Worm (Caenorhabditis elegans) whole organism, L4 larva: ENCODE data around the gene lips-15.

Experiments used
- D1046.2 ChIP-seq: fragments of 200-800 bp; sonication (Bioruptor generic); IDR thresholded peaks from 2 replicates; pipeline ENCODE4 v1.3.6; 2022; ENCODE audit warnings: missing genetic modification characterization, missing compliant biosample characterization
- F26F4.8 ChIP-seq: fragments of 200-800 bp; sonication (Bioruptor generic); conservative IDR thresholded peaks from 2 replicates; pipeline ENCODE4 v1.3.6; 2022; ENCODE audit warnings: missing genetic modification characterization, missing compliant biosample characterization
- F44E2.7 ChIP-seq: fragments of 200-800 bp; sonication (Bioruptor generic); IDR thresholded peaks from 2 replicates; pipeline ENCODE4 v2.1.2; 2022; ENCODE audit warnings: missing genetic modification characterization, missing compliant biosample characterization
- F49E8.2 ChIP-seq: sonication (generic microtip); optimal IDR thresholded peaks from 2 replicates; lab custom pipeline; 2016; ENCODE audit warnings: missing compliant biosample characterization, mild to moderate bottlenecking, missing genetic modification characterization, borderline replicate concordance
- T26A8.4 ChIP-seq: fragments of 200-800 bp; sonication (Bioruptor generic); IDR thresholded peaks from 2 replicates; pipeline ENCODE4 v1.3.6; 2022; ENCODE audit warnings: missing genetic modification characterization, missing compliant biosample characterization
- Y105C5A.15 ChIP-seq: fragments of 200-800 bp; sonication (Bioruptor generic); IDR thresholded peaks from 2 replicates; pipeline ENCODE4 v1.3.6; 2022; ENCODE audit warnings: missing genetic modification characterization, missing compliant biosample characterization
- Y5F2A.4 ChIP-seq: fragments of 200-800 bp; sonication (Bioruptor generic); optimal IDR thresholded peaks from 2 replicates; lab custom pipeline; 2018; ENCODE audit warnings: mild to moderate bottlenecking, missing genetic modification characterization, missing compliant biosample characterization
- Y75B8A.6 ChIP-seq: fragments of 200-800 bp; sonication (Bioruptor generic); IDR thresholded peaks from 2 replicates; pipeline ENCODE4 v1.3.6; 2022; ENCODE audit warnings: missing genetic modification reagents, missing genetic modification characterization, missing compliant biosample characterization
- aha-1 ChIP-seq: fragments of 150-350 bp; peaks from one replicate; lab custom pipeline; 2014; ENCODE audit warnings: missing biosample characterization, missing genetic modification characterization
- ceh-62 ChIP-seq: sonication (generic microtip); optimal IDR thresholded peaks from 2 replicates; lab custom pipeline; 2017; ENCODE audit warnings: missing biosample characterization, missing genetic modification characterization
- cey-2 ChIP-seq: sonication (generic microtip); optimal IDR thresholded peaks from 3 replicates; lab custom pipeline; 2017; ENCODE audit warnings: missing genetic modification characterization, mild to moderate bottlenecking, missing compliant biosample characterization, antibody characterized with exemption, borderline replicate concordance; ENCODE audit not compliant: insufficient read depth
- daf-19 ChIP-seq: fragments of 200-800 bp; sonication (Bioruptor generic); conservative IDR thresholded peaks from 2 replicates; pipeline ENCODE4 v1.3.6; 2022; ENCODE audit warnings: missing genetic modification characterization, missing compliant biosample characterization
- dpl-1 ChIP-seq: fragments of 150-350 bp; optimal IDR thresholded peaks from 2 replicates; lab custom pipeline; 2014; ENCODE audit warnings: missing biosample characterization, missing genetic modification reagents, missing genetic modification characterization
- egl-43 ChIP-seq: fragments of 200-800 bp; sonication (Bioruptor generic); IDR thresholded peaks from 2 replicates; pipeline ENCODE4 v1.3.6; 2022; ENCODE audit warnings: missing genetic modification reagents, missing genetic modification characterization, missing compliant biosample characterization
- gei-8 ChIP-seq: fragments of 200-800 bp; sonication (Bioruptor generic); optimal IDR thresholded peaks from 2 replicates; lab custom pipeline; 2018; ENCODE audit warnings: mild to moderate bottlenecking, missing genetic modification characterization, missing compliant biosample characterization
- hif-1 ChIP-seq, 2 experiments: sonication (generic microtip); optimal IDR thresholded peaks; 2 replicates each; lab custom pipeline; 2016 to 2017; ENCODE audit warnings: missing compliant biosample characterization in 2 of 2, missing genetic modification characterization in 2 of 2, missing genetic modification reagents in 2 of 2, missing genotype in 2 of 2, mild to moderate bottlenecking in 1 of 2
- hlh-11 ChIP-seq: fragments of 200-800 bp; sonication (Bioruptor generic); optimal IDR thresholded peaks from 2 replicates; lab custom pipeline; 2018; ENCODE audit warnings: mild to moderate bottlenecking, missing genetic modification characterization, missing compliant biosample characterization
- hlh-30 ChIP-seq: sonication (generic microtip); optimal IDR thresholded peaks from 2 replicates; lab custom pipeline; 2017; ENCODE audit warnings: antibody characterized with exemption, mild to moderate bottlenecking, missing genetic modification characterization, missing compliant biosample characterization; ENCODE audit not compliant: insufficient read depth
- hmg-1.1 ChIP-seq: fragments of 200-800 bp; sonication (Bioruptor generic); IDR thresholded peaks from 2 replicates; pipeline ENCODE4 v1.3.6; 2022; ENCODE audit warnings: missing genetic modification reagents, missing genetic modification characterization, missing compliant biosample characterization
- jun-1 ChIP-seq: fragments of 150-350 bp; optimal IDR thresholded peaks from 2 replicates; lab custom pipeline; 2014; ENCODE audit warnings: missing biosample characterization, missing genetic modification reagents, missing genetic modification characterization
- lin-15B ChIP-seq: fragments of 150-350 bp; sonication (generic microtip); optimal IDR thresholded peaks from 3 replicates; lab custom pipeline; 2014; ENCODE audit warnings: missing biosample characterization, missing genetic modification characterization
- lin-38 ChIP-seq: fragments of 200-800 bp; sonication (Bioruptor generic); IDR thresholded peaks from 2 replicates; pipeline ENCODE4 v1.3.6; 2022; ENCODE audit warnings: missing genetic modification reagents, missing genetic modification characterization, missing compliant biosample characterization
- lin-39 ChIP-seq: fragments of 150-350 bp; optimal IDR thresholded peaks from 2 replicates; lab custom pipeline; 2014; ENCODE audit warnings: missing biosample characterization, missing genetic modification reagents, missing genetic modification characterization
- lsy-2 ChIP-seq, 2 experiments: fragments of 150-350 bp in 1 of 2; sonication (generic microtip) in 1 of 2; optimal IDR thresholded peaks; 2 replicates each; lab custom pipeline; 2014 to 2017; ENCODE audit warnings: missing biosample characterization in 2 of 2, missing genetic modification characterization in 2 of 2
- madf-9 ChIP-seq: fragments of 200-800 bp; sonication (Bioruptor generic); conservative IDR thresholded peaks from 2 replicates; pipeline ENCODE4 v1.3.6; 2022; ENCODE audit warnings: missing genetic modification reagents, missing genetic modification characterization, missing compliant biosample characterization
- mxl-3 ChIP-seq: fragments of 200-800 bp; sonication (Bioruptor generic); optimal IDR thresholded peaks from 2 replicates; lab custom pipeline; 2018; ENCODE audit warnings: mild to moderate bottlenecking, missing genetic modification characterization, missing compliant biosample characterization
- nhr-10 ChIP-seq: fragments of 150-350 bp; optimal IDR thresholded peaks from 2 replicates; lab custom pipeline; 2014; ENCODE audit warnings: missing biosample characterization, missing genetic modification characterization
- nhr-102 ChIP-seq: sonication (generic microtip); optimal IDR thresholded peaks from 2 replicates; lab custom pipeline; 2016; ENCODE audit warnings: mild to moderate bottlenecking, missing genetic modification characterization, moderate library complexity, missing compliant biosample characterization
- nhr-111 ChIP-seq: fragments of 200-800 bp; sonication (Bioruptor generic); optimal IDR thresholded peaks from 2 replicates; lab custom pipeline; 2018; ENCODE audit warnings: mild to moderate bottlenecking, missing genetic modification characterization, missing compliant biosample characterization
- nhr-25 ChIP-seq: sonication (generic microtip); optimal IDR thresholded peaks from 2 replicates; lab custom pipeline; 2017; ENCODE audit warnings: missing genetic modification characterization, mild to moderate bottlenecking, missing compliant biosample characterization, antibody characterized with exemption, moderate library complexity, borderline replicate concordance; ENCODE audit not compliant: insufficient read depth
- nhr-48 ChIP-seq: sonication (generic microtip); optimal IDR thresholded peaks from 2 replicates; lab custom pipeline; 2016; ENCODE audit warnings: mild to moderate bottlenecking, missing genetic modification characterization, missing compliant biosample characterization
- nhr-76 ChIP-seq: fragments of 150-350 bp; optimal IDR thresholded peaks from 2 replicates; lab custom pipeline; 2014; ENCODE audit warnings: missing biosample characterization, missing genetic modification characterization
- pha-4 ChIP-seq, 2 experiments: fragments of 150-350 bp in 1 of 2; fragments of 200-800 bp in 1 of 2; sonication (Bioruptor generic) in 1 of 2; IDR thresholded peaks in 1 of 2; optimal IDR thresholded peaks in 1 of 2; 2 replicates each; pipeline versions ENCODE4 v1.3.6 to Lab custom; 2014 to 2022; ENCODE audit warnings: missing genetic modification characterization in 2 of 2, missing genetic modification reagents in 2 of 2, missing biosample characterization in 1 of 2, missing compliant biosample characterization in 1 of 2
- pqm-1 ChIP-seq: sonication (generic microtip); optimal IDR thresholded peaks from 2 replicates; lab custom pipeline; 2017; ENCODE audit warnings: missing biosample characterization, missing genetic modification characterization
- rbr-2 ChIP-seq: sonication (generic microtip); optimal IDR thresholded peaks from 2 replicates; lab custom pipeline; 2016; ENCODE audit warnings: missing genotype, missing genetic modification characterization, missing compliant biosample characterization
- saeg-2 ChIP-seq: fragments of 200-800 bp; sonication (Bioruptor generic); IDR thresholded peaks from 2 replicates; pipeline ENCODE4 v1.3.6; 2022; ENCODE audit warnings: missing genetic modification reagents, missing genetic modification characterization, missing compliant biosample characterization
- skn-1 ChIP-seq: fragments of 150-350 bp; optimal IDR thresholded peaks from 2 replicates; lab custom pipeline; 2014; ENCODE audit warnings: missing biosample characterization, missing genetic modification characterization
- snpc-1.2 ChIP-seq: fragments of 200-800 bp; sonication (Bioruptor generic); IDR thresholded peaks from 2 replicates; pipeline ENCODE4 v1.3.6; 2022; ENCODE audit warnings: missing genetic modification reagents, missing genetic modification characterization, missing compliant biosample characterization
- snpc-4 ChIP-seq: fragments of 150-350 bp; optimal IDR thresholded peaks from 2 replicates; lab custom pipeline; 2014; ENCODE audit warnings: missing biosample characterization, missing genetic modification characterization
- spr-1 ChIP-seq: sonication (generic microtip); optimal IDR thresholded peaks from 2 replicates; lab custom pipeline; 2016; ENCODE audit warnings: mild to moderate bottlenecking, missing genetic modification characterization, missing compliant biosample characterization
- tag-97 ChIP-seq: fragments of 200-800 bp; sonication (Bioruptor generic); IDR thresholded peaks from 2 replicates; pipeline ENCODE4 v1.3.6; 2022; ENCODE audit warnings: missing genetic modification characterization, missing compliant biosample characterization
- tra-1 ChIP-seq: fragments of 200-800 bp; sonication (Bioruptor generic); IDR thresholded peaks from 2 replicates; pipeline ENCODE4 v1.3.6; 2022; ENCODE audit warnings: missing genetic modification reagents, missing genetic modification characterization, missing compliant biosample characterization
- unc-39 ChIP-seq: sonication (generic microtip); optimal IDR thresholded peaks from 2 replicates; lab custom pipeline; 2017; ENCODE audit warnings: missing biosample characterization, missing genetic modification characterization
- unc-62 ChIP-seq, 3 experiments: fragments of 150-350 bp in 1 of 3; sonication (generic microtip); optimal IDR thresholded peaks in 2 of 3; peaks in 1 of 3; 1 replicate in 1 of 3; 2 replicates in 2 of 3; lab custom pipeline; 2014 to 2017; ENCODE audit warnings: missing biosample characterization in 3 of 3, missing genetic modification characterization in 3 of 3, missing genetic modification reagents in 3 of 3, missing genotype in 1 of 3
- zfp-3 ChIP-seq: fragments of 200-800 bp; sonication (Bioruptor generic); conservative IDR thresholded peaks from 2 replicates; pipeline ENCODE4 v1.3.6; 2022; ENCODE audit warnings: missing genetic modification reagents, missing genetic modification characterization, missing compliant biosample characterization

The lips-15 gene

DNA sequence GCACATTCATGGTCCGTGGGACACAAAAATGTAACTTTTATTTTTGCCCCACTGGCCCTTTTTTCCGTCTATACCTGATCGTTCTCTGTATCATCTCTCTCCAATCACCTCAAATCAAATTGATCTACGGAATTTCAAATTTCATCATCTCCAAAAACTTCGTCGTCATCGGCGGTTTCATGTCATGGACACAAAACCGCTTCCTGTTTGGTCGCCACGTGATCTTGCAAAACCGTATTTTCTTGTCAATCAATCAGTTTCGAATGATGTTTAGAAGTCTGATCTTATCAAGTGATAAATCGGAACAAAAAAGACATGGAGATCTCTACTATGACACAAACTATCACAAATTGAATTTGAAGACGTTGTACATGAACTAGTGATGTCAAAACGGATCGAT lies 21.5 kb downstream of the lips-15 start (continued):
- TF ChIP-seq T26A8.4 (GFP tag; lab: Robert Waterston, UW), result no peak
- TF ChIP-seq jun-1, result no peak
- TF ChIP-seq aha-1 (tag; lab: Kevin White, UChicago), result peak; percentile 66
- peak in 1 of 2 experiments; percentile 86 for TF ChIP-seq hif-1 (tag; optimal IDR thresholded peaks at IDR 0.05; lab: Kevin White, UChicago)
- no peak for TF ChIP-seq egl-43
- no peak for TF ChIP-seq F49E8.2 (tag; lab: Kevin White, UChicago)
- peak; percentile 41 for TF ChIP-seq nhr-76 (tag; lab: Kevin White, UChicago)
- TF ChIP-seq nhr-10 (tag; lab: Kevin White, UChicago), result peak; percentile 10
- peak; percentile 68 for TF ChIP-seq mxl-3 (GFP tag; lab: Kevin White, UChicago)
- no peak for TF ChIP-seq lin-39
- no peak for TF ChIP-seq gei-8 (GFP tag; lab: Kevin White, UChicago)
- peak in 1 of 2 experiments; percentile 97 for TF ChIP-seq unc-62 (GFP tag; optimal IDR thresholded peaks at IDR 0.05 in 1 of 2; lab: Kevin White, UChicago)
- no peak for TF ChIP-seq unc-62 (tag; optimal IDR thresholded peaks at IDR 0.05; lab: Kevin White, UChicago)
- TF ChIP-seq pqm-1, result no peak
- no peak for TF ChIP-seq Y75B8A.6 (GFP tag; lab: Robert Waterston, UW)
- no peak for TF ChIP-seq skn-1
- no peak for TF ChIP-seq saeg-2 (GFP tag; lab: Robert Waterston, UW)
- TF ChIP-seq hlh-30 (tag; lab: Kevin White, UChicago), result peak; percentile 54

DNA sequence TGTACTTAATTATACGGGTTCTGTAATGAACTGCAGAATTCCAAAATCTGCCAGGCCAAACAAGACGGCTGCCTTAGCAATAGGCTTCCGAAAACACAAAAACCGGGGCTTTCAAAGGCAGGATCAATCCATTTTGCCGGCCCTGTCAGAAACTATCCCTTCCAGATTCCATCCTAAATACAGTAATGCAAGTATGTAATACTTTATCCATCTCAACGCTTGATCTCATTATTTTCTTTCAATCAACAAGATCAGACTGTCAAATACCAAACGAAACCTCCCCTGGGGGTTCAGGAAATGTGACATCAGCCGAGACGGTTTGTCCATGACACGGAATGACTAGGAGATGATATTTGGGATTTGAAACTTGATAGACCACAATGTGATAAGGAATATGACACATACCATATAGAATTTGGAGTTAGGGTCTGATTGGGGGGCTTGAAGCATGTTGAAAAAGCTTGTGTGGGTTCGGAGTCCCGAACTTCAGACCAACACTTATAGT lies 22.0 kb downstream of the lips-15 start:
- TF ChIP-seq snpc-1.2 (GFP tag; lab: Robert Waterston, UW), result no peak
- no peak for TF ChIP-seq madf-9 (GFP tag; lab: Robert Waterston, UW)
- TF ChIP-seq D1046.2, result 0 out of 2 replicates have a peak, but pooled peaks have one; percentile 10
- no peak for TF ChIP-seq lin-15B (tag; lab: Kevin White, UChicago)
- TF ChIP-seq F49E8.2 (tag; lab: Kevin White, UChicago), result no peak
- no peak for TF ChIP-seq hmg-1.1 (GFP tag; lab: Robert Waterston, UW)
- TF ChIP-seq unc-39 (tag; lab: Kevin White, UChicago), result no peak
- TF ChIP-seq F44E2.7 (GFP tag; lab: Robert Waterston, UW), result no peak
- TF ChIP-seq hif-1 (tag; optimal IDR thresholded peaks at IDR 0.05; lab: Kevin White, UChicago), result no peak
- no peak for TF ChIP-seq dpl-1 (GFP tag; lab: Kevin White, UChicago)
- TF ChIP-seq skn-1, result no peak
- no peak for TF ChIP-seq spr-1 (tag; lab: Kevin White, UChicago)
- TF ChIP-seq lin-38 (GFP tag; lab: Robert Waterston, UW), result no peak
- TF ChIP-seq hlh-11 (tag; lab: Kevin White, UChicago), result no peak
- TF ChIP-seq lsy-2 (tag; optimal IDR thresholded peaks at IDR 0.05; lab: Kevin White, UChicago), result no peak
- no peak for TF ChIP-seq egl-43
- no peak for TF ChIP-seq nhr-48
- TF ChIP-seq unc-62 (GFP tag; optimal IDR thresholded peaks at IDR 0.05 in 1 of 2; lab: Kevin White, UChicago), result peak in 1 of 2 experiments; percentile 96
- TF ChIP-seq unc-62 (tag; optimal IDR thresholded peaks at IDR 0.05; lab: Kevin White, UChicago), result no peak
- TF ChIP-seq aha-1 (tag; lab: Kevin White, UChicago), result peak; percentile 69
- no peak for TF ChIP-seq snpc-4 (tag; lab: Kevin White, UChicago)
- no peak for TF ChIP-seq tag-97 (GFP tag; lab: Robert Waterston, UW)
- no peak for TF ChIP-seq Y5F2A.4
- no peak for TF ChIP-seq Y105C5A.15 (GFP tag; lab: Robert Waterston, UW)
- TF ChIP-seq zfp-3, result no peak
- peak; percentile 60; the same call in 1 of the 2 replicates for TF ChIP-seq daf-19
- no peak for TF ChIP-seq rbr-2 (tag; lab: Kevin White, UChicago)
- TF ChIP-seq nhr-111 (GFP tag; lab: Kevin White, UChicago), result no peak
- TF ChIP-seq ceh-62 (tag; lab: Kevin White, UChicago), result no peak
- TF ChIP-seq F26F4.8 (GFP tag; lab: Robert Waterston, UW), result no peak
- no peak for TF ChIP-seq pha-4 (GFP tag; IDR thresholded peaks at IDR 0.05; lab: Robert Waterston, UW)
- TF ChIP-seq pha-4 (tag; optimal IDR thresholded peaks at IDR 0.05; lab: Kevin White, UChicago), result no peak
- TF ChIP-seq tra-1 (GFP tag; lab: Robert Waterston, UW), result no peak
- TF ChIP-seq hlh-30 (tag; lab: Kevin White, UChicago), result no peak
- no peak for TF ChIP-seq cey-2 (tag; lab: Kevin White, UChicago)
- no peak for TF ChIP-seq nhr-25 (tag; lab: Kevin White, UChicago)
- TF ChIP-seq nhr-102 (tag; lab: Kevin White, UChicago), result no peak
